Worm (Caenorhabditis elegans) whole organism, L4 larva: ENCODE data around the gene R13A1.3.

Experiments used
- F26F4.8 ChIP-seq: fragments of 200-800 bp; sonication (Bioruptor generic); conservative IDR thresholded peaks from 2 replicates; pipeline ENCODE4 v1.3.6; 2022; ENCODE audit warnings: missing genetic modification characterization, missing compliant biosample characterization
- F44E2.7 ChIP-seq: fragments of 200-800 bp; sonication (Bioruptor generic); IDR thresholded peaks from 2 replicates; pipeline ENCODE4 v2.1.2; 2022; ENCODE audit warnings: missing genetic modification characterization, missing compliant biosample characterization
- T20F7.1 ChIP-seq: fragments of 200-800 bp; sonication (Bioruptor generic); optimal IDR thresholded peaks from 2 replicates; lab custom pipeline; 2018; ENCODE audit warnings: mild to moderate bottlenecking, missing genetic modification characterization, missing compliant biosample characterization
- T26A8.4 ChIP-seq: fragments of 200-800 bp; sonication (Bioruptor generic); IDR thresholded peaks from 2 replicates; pipeline ENCODE4 v1.3.6; 2022; ENCODE audit warnings: missing genetic modification characterization, missing compliant biosample characterization
- Y5F2A.4 ChIP-seq: fragments of 200-800 bp; sonication (Bioruptor generic); optimal IDR thresholded peaks from 2 replicates; lab custom pipeline; 2018; ENCODE audit warnings: mild to moderate bottlenecking, missing genetic modification characterization, missing compliant biosample characterization
- ZK337.2 ChIP-seq: fragments of 200-800 bp; sonication (Bioruptor generic); IDR thresholded peaks from 2 replicates; pipeline ENCODE4 v1.3.6; 2022; ENCODE audit warnings: missing genetic modification reagents, missing genetic modification characterization, missing compliant biosample characterization
- aha-1 ChIP-seq: fragments of 150-350 bp; peaks from one replicate; lab custom pipeline; 2014; ENCODE audit warnings: missing biosample characterization, missing genetic modification characterization
- aly-2 ChIP-seq: sonication (generic microtip); optimal IDR thresholded peaks from 2 replicates; lab custom pipeline; 2018; ENCODE audit warnings: missing biosample characterization, missing genetic modification characterization
- ceh-44 ChIP-seq: fragments of 200-800 bp; sonication (Bioruptor generic); IDR thresholded peaks from 2 replicates; pipeline ENCODE4 v1.3.6; 2022; ENCODE audit warnings: missing genetic modification reagents, missing genetic modification characterization, missing compliant biosample characterization
- ces-1 ChIP-seq: fragments of 150-350 bp; sonication (generic microtip); optimal IDR thresholded peaks from 4 replicates; lab custom pipeline; 2014; ENCODE audit warnings: missing biosample characterization, missing genetic modification reagents, missing genetic modification characterization
- daf-12 ChIP-seq: fragments of 150-350 bp; optimal IDR thresholded peaks from 2 replicates; lab custom pipeline; 2014; ENCODE audit warnings: missing biosample characterization, missing genetic modification reagents, missing genetic modification characterization
- daf-16 ChIP-seq, 3 experiments: sonication (generic microtip); optimal IDR thresholded peaks; 2 replicates each; lab custom pipeline; 2016 to 2017; ENCODE audit warnings: missing genetic modification characterization in 3 of 3, missing genetic modification reagents in 3 of 3, mild to moderate bottlenecking in 2 of 3, missing compliant biosample characterization in 2 of 3, missing biosample characterization in 1 of 3, moderate library complexity in 1 of 3
- daf-19 ChIP-seq: fragments of 200-800 bp; sonication (Bioruptor generic); conservative IDR thresholded peaks from 2 replicates; pipeline ENCODE4 v1.3.6; 2022; ENCODE audit warnings: missing genetic modification characterization, missing compliant biosample characterization
- dpl-1 ChIP-seq: fragments of 150-350 bp; optimal IDR thresholded peaks from 2 replicates; lab custom pipeline; 2014; ENCODE audit warnings: missing biosample characterization, missing genetic modification reagents, missing genetic modification characterization
- duxl-1 ChIP-seq: sonication (generic microtip); optimal IDR thresholded peaks from 2 replicates; lab custom pipeline; 2016; ENCODE audit warnings: mild to moderate bottlenecking, missing genetic modification characterization, moderate library complexity, missing compliant biosample characterization; ENCODE audit not compliant: poor library complexity
- dve-1 ChIP-seq: sonication (generic microtip); optimal IDR thresholded peaks from 2 replicates; lab custom pipeline; 2017; ENCODE audit warnings: antibody characterized with exemption, mild to moderate bottlenecking, missing genetic modification characterization, missing compliant biosample characterization; ENCODE audit not compliant: insufficient read depth
- egl-27 ChIP-seq: sonication (generic microtip); optimal IDR thresholded peaks from 3 replicates; lab custom pipeline; 2017; ENCODE audit warnings: missing biosample characterization, missing genetic modification reagents, missing genetic modification characterization
- fkh-10 ChIP-seq: fragments of 150-350 bp; optimal IDR thresholded peaks from 2 replicates; lab custom pipeline; 2014; ENCODE audit warnings: missing biosample characterization, missing genetic modification reagents, missing genetic modification characterization
- fos-1 ChIP-seq: fragments of 150-350 bp; optimal IDR thresholded peaks from 2 replicates; lab custom pipeline; 2014; ENCODE audit warnings: missing biosample characterization, missing genetic modification characterization
- hmg-1.1 ChIP-seq: fragments of 200-800 bp; sonication (Bioruptor generic); IDR thresholded peaks from 2 replicates; pipeline ENCODE4 v1.3.6; 2022; ENCODE audit warnings: missing genetic modification reagents, missing genetic modification characterization, missing compliant biosample characterization
- jun-1 ChIP-seq: fragments of 150-350 bp; optimal IDR thresholded peaks from 2 replicates; lab custom pipeline; 2014; ENCODE audit warnings: missing biosample characterization, missing genetic modification reagents, missing genetic modification characterization
- lin-1 ChIP-seq: fragments of 200-800 bp; sonication (Bioruptor generic); IDR thresholded peaks from 2 replicates; pipeline ENCODE4 v1.3.6; 2022; ENCODE audit warnings: missing genetic modification reagents, missing genetic modification characterization, missing compliant biosample characterization
- lin-29 ChIP-seq: fragments of 200-800 bp; sonication (Bioruptor generic); IDR thresholded peaks from 2 replicates; pipeline ENCODE4 v1.3.6; 2022; ENCODE audit warnings: missing genetic modification reagents, missing genetic modification characterization, missing compliant biosample characterization
- lin-38 ChIP-seq: fragments of 200-800 bp; sonication (Bioruptor generic); IDR thresholded peaks from 2 replicates; pipeline ENCODE4 v1.3.6; 2022; ENCODE audit warnings: missing genetic modification reagents, missing genetic modification characterization, missing compliant biosample characterization
- lin-39 ChIP-seq: fragments of 150-350 bp; optimal IDR thresholded peaks from 2 replicates; lab custom pipeline; 2014; ENCODE audit warnings: missing biosample characterization, missing genetic modification reagents, missing genetic modification characterization
- madf-5 ChIP-seq, 2 experiments: fragments of 200-800 bp; sonication (Bioruptor generic); IDR thresholded peaks; 2 replicates each; pipeline ENCODE4 v1.3.6; 2022; ENCODE audit warnings: missing compliant biosample characterization in 2 of 2, missing genetic modification characterization in 2 of 2
- mdl-1 ChIP-seq, 2 experiments: fragments of 150-350 bp in 1 of 2; sonication (generic microtip) in 1 of 2; optimal IDR thresholded peaks; 2 replicates each; lab custom pipeline; 2014 to 2017; ENCODE audit warnings: missing biosample characterization in 2 of 2, missing genetic modification characterization in 2 of 2
- mes-2 ChIP-seq: sonication (generic microtip); optimal IDR thresholded peaks from 2 replicates; lab custom pipeline; 2016; ENCODE audit warnings: missing genotype, mild to moderate bottlenecking, missing genetic modification characterization, missing compliant biosample characterization; ENCODE audit not compliant: poor library complexity, severe bottlenecking
- mxl-2 ChIP-seq: fragments of 200-800 bp; sonication (Bioruptor generic); conservative IDR thresholded peaks from 2 replicates; pipeline ENCODE4 v1.3.6; 2022; ENCODE audit warnings: missing genetic modification reagents, missing genetic modification characterization, missing compliant biosample characterization
- mxl-3 ChIP-seq: fragments of 200-800 bp; sonication (Bioruptor generic); optimal IDR thresholded peaks from 2 replicates; lab custom pipeline; 2018; ENCODE audit warnings: mild to moderate bottlenecking, missing genetic modification characterization, missing compliant biosample characterization
- nhr-25 ChIP-seq: sonication (generic microtip); optimal IDR thresholded peaks from 2 replicates; lab custom pipeline; 2017; ENCODE audit warnings: missing genetic modification characterization, mild to moderate bottlenecking, missing compliant biosample characterization, antibody characterized with exemption, moderate library complexity, borderline replicate concordance; ENCODE audit not compliant: insufficient read depth
- nhr-28 ChIP-seq: fragments of 150-350 bp; optimal IDR thresholded peaks from 2 replicates; lab custom pipeline; 2014; ENCODE audit warnings: missing biosample characterization, missing genetic modification characterization
- nhr-48 ChIP-seq: sonication (generic microtip); optimal IDR thresholded peaks from 2 replicates; lab custom pipeline; 2016; ENCODE audit warnings: mild to moderate bottlenecking, missing genetic modification characterization, missing compliant biosample characterization
- rbr-2 ChIP-seq: sonication (generic microtip); optimal IDR thresholded peaks from 2 replicates; lab custom pipeline; 2016; ENCODE audit warnings: missing genotype, missing genetic modification characterization, missing compliant biosample characterization
- saeg-2 ChIP-seq: fragments of 200-800 bp; sonication (Bioruptor generic); IDR thresholded peaks from 2 replicates; pipeline ENCODE4 v1.3.6; 2022; ENCODE audit warnings: missing genetic modification reagents, missing genetic modification characterization, missing compliant biosample characterization
- sdz-12 ChIP-seq: fragments of 200-800 bp; sonication (Bioruptor generic); optimal IDR thresholded peaks from 2 replicates; lab custom pipeline; 2018; ENCODE audit warnings: mild to moderate bottlenecking, missing genetic modification characterization, missing compliant biosample characterization
- set-16 ChIP-seq: fragments of 200-800 bp; sonication (Bioruptor generic); IDR thresholded peaks from 2 replicates; pipeline ENCODE4 v1.3.6; 2022; ENCODE audit warnings: missing genetic modification reagents, missing genetic modification characterization, missing compliant biosample characterization
- skn-1 ChIP-seq: fragments of 150-350 bp; optimal IDR thresholded peaks from 2 replicates; lab custom pipeline; 2014; ENCODE audit warnings: missing biosample characterization, missing genetic modification characterization
- snpc-1.2 ChIP-seq: fragments of 200-800 bp; sonication (Bioruptor generic); IDR thresholded peaks from 2 replicates; pipeline ENCODE4 v1.3.6; 2022; ENCODE audit warnings: missing genetic modification reagents, missing genetic modification characterization, missing compliant biosample characterization
- snpc-4 ChIP-seq: fragments of 150-350 bp; optimal IDR thresholded peaks from 2 replicates; lab custom pipeline; 2014; ENCODE audit warnings: missing biosample characterization, missing genetic modification characterization
- spr-1 ChIP-seq: sonication (generic microtip); optimal IDR thresholded peaks from 2 replicates; lab custom pipeline; 2016; ENCODE audit warnings: mild to moderate bottlenecking, missing genetic modification characterization, missing compliant biosample characterization
- tra-1 ChIP-seq: fragments of 200-800 bp; sonication (Bioruptor generic); IDR thresholded peaks from 2 replicates; pipeline ENCODE4 v1.3.6; 2022; ENCODE audit warnings: missing genetic modification reagents, missing genetic modification characterization, missing compliant biosample characterization
- unc-62 ChIP-seq, 3 experiments: fragments of 150-350 bp in 1 of 3; sonication (generic microtip); optimal IDR thresholded peaks in 2 of 3; peaks in 1 of 3; 1 replicate in 1 of 3; 2 replicates in 2 of 3; lab custom pipeline; 2014 to 2017; ENCODE audit warnings: missing biosample characterization in 3 of 3, missing genetic modification characterization in 3 of 3, missing genetic modification reagents in 3 of 3, missing genotype in 1 of 3
- zag-1 ChIP-seq: fragments of 150-350 bp; optimal IDR thresholded peaks from 2 replicates; lab custom pipeline; 2014; ENCODE audit warnings: missing biosample characterization, missing genetic modification characterization
- zip-11 ChIP-seq: fragments of 200-800 bp; sonication (Bioruptor generic); IDR thresholded peaks from 2 replicates; pipeline ENCODE4 v1.3.6; 2022; ENCODE audit warnings: missing genetic modification characterization, missing compliant biosample characterization
- ztf-11 ChIP-seq: fragments of 150-350 bp; optimal IDR thresholded peaks from 2 replicates; lab custom pipeline; 2014; ENCODE audit warnings: missing biosample characterization, missing genetic modification characterization
- ztf-7 ChIP-seq: fragments of 150-350 bp; optimal IDR thresholded peaks from 2 replicates; lab custom pipeline; 2014; ENCODE audit warnings: missing biosample characterization, missing genetic modification characterization

The R13A1.3 gene

ce11 chrIV:7188030-7188429 lies 15.8 kb upstream of the R13A1.3 start, which contains the start of gene C42D4.13:
C42D4.13 (minus strand) TSS chrIV:7188130.
- TF ChIP-seq daf-16 (GFP tag; optimal IDR thresholded peaks at IDR 0.05; lab: Kevin White, UChicago) (no peak), daf-16 (tag; optimal IDR thresholded peaks at IDR 0.05; lab: Kevin White, UChicago) (no peak), Y5F2A.4 (GFP tag; lab: Kevin White, UChicago) (no peak), spr-1 (no peak), sdz-12 (no peak), nhr-28 (tag; lab: Kevin White, UChicago) (no peak), nhr-48 (tag; lab: Kevin White, UChicago) (no peak), snpc-1.2 (GFP tag; lab: Robert Waterston, UW) (no peak), aha-1 (tag; lab: Kevin White, UChicago) (no peak), set-16 (GFP tag; lab: Robert Waterston, UW) (no peak), ztf-7 (tag; lab: Kevin White, UChicago) (no peak), ZK337.2 (no peak), madf-5 (GFP tag; IDR thresholded peaks at IDR 0.05; lab: Robert Waterston, UW) (no peak), fos-1 (tag; lab: Kevin White, UChicago) (no peak), jun-1 (no peak), mxl-2 (no peak), nhr-25 (tag; lab: Kevin White, UChicago) (no peak), zip-11 (GFP tag; lab: Robert Waterston, UW) (no peak), lin-39 (tag; lab: Kevin White, UChicago) (no peak), skn-1 (tag; lab: Kevin White, UChicago) (no peak), snpc-4 (tag; lab: Kevin White, UChicago) (no peak)

- TF ChIP-seq F26F4.8 (GFP tag; lab: Robert Waterston, UW) (no peak), mxl-2 (no peak), daf-19 (GFP tag; lab: Robert Waterston, UW) (no peak), zag-1 (tag; lab: Kevin White, UChicago) (no peak), unc-62 (GFP tag; optimal IDR thresholded peaks at IDR 0.05 in 1 of 2; lab: Kevin White, UChicago) (peak; percentile 29 to 47), unc-62 (tag; optimal IDR thresholded peaks at IDR 0.05; lab: Kevin White, UChicago) (no peak), lin-29 (GFP tag; lab: Robert Waterston, UW) (no peak), mxl-3 (no peak), lin-1 (GFP tag; lab: Robert Waterston, UW) (peak; percentile 97), aly-2 (tag; lab: Kevin White, UChicago) (no peak), saeg-2 (GFP tag; lab: Robert Waterston, UW) (no peak), ZK337.2 (no peak), hmg-1.1 (GFP tag; lab: Robert Waterston, UW) (no peak), T20F7.1 (GFP tag; lab: Kevin White, UChicago) (peak; percentile 75), nhr-25 (tag; lab: Kevin White, UChicago) (no peak), rbr-2 (tag; lab: Kevin White, UChicago) (no peak), mes-2 (tag; lab: Kevin White, UChicago) (no peak), ztf-7 (tag; lab: Kevin White, UChicago) (no peak), tra-1 (GFP tag; lab: Robert Waterston, UW) (peak; percentile 78), nhr-48 (tag; lab: Kevin White, UChicago) (peak; percentile 87), ceh-44 (GFP tag; lab: Robert Waterston, UW) (no peak), F44E2.7 (GFP tag; lab: Robert Waterston, UW) (no peak), lin-38 (GFP tag; lab: Robert Waterston, UW) (no peak; the same call in 1 of the 2 replicates), dve-1 (tag; lab: Kevin White, UChicago) (peak; percentile 98), mdl-1 (tag; optimal IDR thresholded peaks at IDR 0.05; lab: Kevin White, UChicago) (peak; percentile 0 to 87), duxl-1 (tag; lab: Kevin White, UChicago) (no peak), fkh-10 (GFP tag; lab: Kevin White, UChicago) (peak; percentile 41), T26A8.4 (no peak), ztf-11 (tag; lab: Kevin White, UChicago) (no peak), ces-1 (GFP tag; lab: Kevin White, UChicago) (no peak), daf-12 (tag; lab: Kevin White, UChicago) (no peak), egl-27 (tag; lab: Kevin White, UChicago) (no peak), dpl-1 (GFP tag; lab: Kevin White, UChicago) (no peak)
Observed at ce11 chrIV:7188528-7189422, 15.0 kb upstream of the R13A1.3 start, which contains the start of gene srlf-7. srlf-7 (plus strand) TSS chrIV:7189287.
